Fruit fly (Drosophila melanogaster): ENCODE results near the gene CG31917.
A peak's percentile ranks its signal among the peaks of the same experiment; 100 is the strongest.

CG31917 gene

dm6 chr2L:5010784-5011260 is at the start of gene CG31917, which contains the start of the genes Tfb5 and SelT (continued):
- TF ChIP-seq CG4730 (GFP tag; IDR thresholded peaks at IDR 0.05): no peak
- no peak for TF ChIP-seq CG2199 (GFP tag; IDR thresholded peaks at IDR 0.05)
- TF ChIP-seq oc (tag; optimal IDR thresholded peaks at IDR 0.05): no peak
- peak; percentile 85 for TF ChIP-seq CG2120 (GFP tag; optimal IDR thresholded peaks at IDR 0.05)
- no peak for TF ChIP-seq CG6683 (GFP tag; optimal IDR thresholded peaks at IDR 0.05)
- TF ChIP-seq CG12769 (tag; optimal IDR thresholded peaks at IDR 0.05): no peak
- peak; percentile 70 for TF ChIP-seq bab2 (GFP tag; optimal IDR thresholded peaks at IDR 0.05)
- TF ChIP-seq gcm2 (GFP tag; optimal IDR thresholded peaks at IDR 0.05): no peak
- peak; percentile 8 for TF ChIP-seq cato (GFP tag; optimal IDR thresholded peaks at IDR 0.05; ENCODE audit: borderline replicate concordance)
- no peak for TF ChIP-seq Vsx1 (GFP tag; optimal IDR thresholded peaks at IDR 0.05)
- no peak for TF ChIP-seq nau (GFP tag; optimal IDR thresholded peaks at IDR 0.05)
- peak; percentile 50 for TF ChIP-seq CG9609 (GFP tag; optimal IDR thresholded peaks at IDR 0.05)
- no peak for TF ChIP-seq prd (optimal IDR thresholded peaks at IDR 0.05)
- TF ChIP-seq prd (GFP tag; IDR thresholded peaks at IDR 0.05): peak; percentile 55; the same call in 2 of the 3 replicates
- TF ChIP-seq sima (GFP tag; optimal IDR thresholded peaks at IDR 0.05): no peak
- TF ChIP-seq Dll (GFP tag; IDR thresholded peaks at IDR 0.05; ENCODE audit: partially characterized antibody): peak; percentile 89
- TF ChIP-seq Dip2 (GFP tag; IDR thresholded peaks at IDR 0.05): no peak
- TF ChIP-seq Trl (optimal IDR thresholded peaks at IDR 0.05): no peak
- TF ChIP-seq Trl (GFP tag; optimal IDR thresholded peaks at IDR 0.05): no peak
- no peak for TF ChIP-seq eyg (GFP tag; optimal IDR thresholded peaks at IDR 0.05)
- peak; percentile 65 for TF ChIP-seq HLH4C (GFP tag; IDR thresholded peaks at IDR 0.05; ENCODE audit: partially characterized antibody)
- no peak for TF ChIP-seq Poxn (GFP tag; IDR thresholded peaks at IDR 0.05)
- TF ChIP-seq dan (GFP tag; IDR thresholded peaks at IDR 0.05): no peak
- peak; percentile 65 for TF ChIP-seq Dad (GFP tag; optimal IDR thresholded peaks at IDR 0.05)
- peak; percentile 50 for TF ChIP-seq zen (tag; optimal IDR thresholded peaks at IDR 0.05)
- TF ChIP-seq CG3281 (GFP tag; optimal IDR thresholded peaks at IDR 0.05): no peak
- TF ChIP-seq CG1602 (GFP tag; optimal IDR thresholded peaks at IDR 0.05): peak; percentile 55
- no peak for TF ChIP-seq CG2202 (tag; optimal IDR thresholded peaks at IDR 0.05)
- peak; percentile 58 for TF ChIP-seq CG15601 (tag; optimal IDR thresholded peaks at IDR 0.05)
- peak; percentile 54 for TF ChIP-seq fd3F (GFP tag; optimal IDR thresholded peaks at IDR 0.05)
- peak; percentile 85 for TF ChIP-seq CG13287 (GFP tag; IDR thresholded peaks at IDR 0.05; ENCODE audit: partially characterized antibody)
- no peak for TF ChIP-seq CG11560 (tag; IDR thresholded peaks at IDR 0.05)
- peak; percentile 46 for TF ChIP-seq CG7928 (GFP tag; optimal IDR thresholded peaks at IDR 0.05)
- TF ChIP-seq CG10462 (GFP tag; optimal IDR thresholded peaks at IDR 0.05): peak; percentile 12
- TF ChIP-seq gt (GFP tag; IDR thresholded peaks at IDR 0.05): no peak
- no peak for TF ChIP-seq E2f1 (GFP tag; IDR thresholded peaks at IDR 0.05)
- no peak for TF ChIP-seq Lim3 (GFP tag; IDR thresholded peaks at IDR 0.05)
- TF ChIP-seq CG3065 (GFP tag; optimal IDR thresholded peaks at IDR 0.05): no peak
- TF ChIP-seq Aef1 (GFP tag; IDR thresholded peaks at IDR 0.05): peak; percentile 22; the same call in 1 of the 3 replicates
- TF ChIP-seq tap (tag; optimal IDR thresholded peaks at IDR 0.05): no peak
- peak; percentile 73 for TF ChIP-seq CG2712 (tag; optimal IDR thresholded peaks at IDR 0.05)
- no peak for TF ChIP-seq crol (GFP tag; IDR thresholded peaks at IDR 0.05)
- TF ChIP-seq CG34376 (GFP tag; optimal IDR thresholded peaks at IDR 0.05): peak; percentile 3
- no peak for TF ChIP-seq MTF-1 (GFP tag; optimal IDR thresholded peaks at IDR 0.05; ENCODE audit: borderline replicate concordance)
- TF ChIP-seq lola (GFP tag; optimal IDR thresholded peaks at IDR 0.05): peak in 1 of 3 experiments; percentile 50
- TF ChIP-seq ind (GFP tag; optimal IDR thresholded peaks at IDR 0.05): peak; percentile 47
- TF ChIP-seq CG32772 (GFP tag; IDR thresholded peaks at IDR 0.05): no peak
- TF ChIP-seq lov (optimal IDR thresholded peaks at IDR 0.05): peak; percentile 60
- no peak for TF ChIP-seq lov (GFP tag; IDR thresholded peaks at IDR 0.05)
- no peak for TF ChIP-seq CG6654 (GFP tag; optimal IDR thresholded peaks at IDR 0.05)
- peak; percentile 50 for TF ChIP-seq twi (tag; optimal IDR thresholded peaks at IDR 0.05)
- no peak for TF ChIP-seq B-H1 (GFP tag; IDR thresholded peaks at IDR 0.05)

All from whole organism, embryonic.